Fruit fly (Drosophila melanogaster) whole organism, embryonic: ENCODE results near the gene CG7966.

Experiments
- Adf1 ChIP-seq: fragments of 200-800 bp; sonication (Bioruptor generic); IDR thresholded peaks from 2 replicates; pipeline ENCODE4 v1.3.6; 2022; ENCODE audit warnings: missing biosample characterization, missing genetic modification characterization
- Atf-2 ChIP-seq: fragments of 200-800 bp; sonication (Bioruptor generic); optimal IDR thresholded peaks from 2 replicates; lab custom pipeline; 2016; ENCODE audit warnings: missing biosample characterization, missing genetic modification characterization
- Bgb ChIP-seq: fragments of 200-800 bp; sonication (Bioruptor generic); IDR thresholded peaks from 2 replicates; pipeline ENCODE4 v1.3.6; 2022; ENCODE audit warnings: missing biosample characterization, missing genetic modification characterization; ENCODE audit not compliant: partially characterized antibody
- Bteb2 ChIP-seq: fragments of 200-800 bp; sonication (Bioruptor generic); optimal IDR thresholded peaks from 2 replicates; lab custom pipeline; 2016; ENCODE audit warnings: missing biosample characterization, missing genetic modification characterization
- CG1233 ChIP-seq: fragments of 200-800 bp; sonication (Bioruptor generic); optimal IDR thresholded peaks from 4 replicates; lab custom pipeline; 2018; ENCODE audit warnings: missing biosample characterization, mild to moderate bottlenecking, missing genetic modification characterization
- CG17186 ChIP-seq: fragments of 200-800 bp; sonication (Bioruptor generic); optimal IDR thresholded peaks from 3 replicates; lab custom pipeline; 2017; ENCODE audit warnings: missing biosample characterization, missing genetic modification reagents, missing genetic modification characterization
- CG17829 ChIP-seq: fragments of 200-800 bp; optimal IDR thresholded peaks from 2 replicates; lab custom pipeline; 2019; ENCODE audit warnings: missing biosample characterization, mild to moderate bottlenecking, missing genetic modification characterization, moderate library complexity
- CG18262 ChIP-seq: fragments of 200-800 bp; optimal IDR thresholded peaks from 3 replicates; lab custom pipeline; 2019; ENCODE audit warnings: missing biosample characterization, mild to moderate bottlenecking, missing genetic modification characterization, moderate library complexity
- CG18764 ChIP-seq: fragments of 200-800 bp; sonication (Bioruptor generic); optimal IDR thresholded peaks from 3 replicates; lab custom pipeline; 2016; ENCODE audit warnings: missing biosample characterization, missing genetic modification characterization
- CG2199 ChIP-seq: fragments of 200-800 bp; sonication (Bioruptor generic); IDR thresholded peaks from 3 replicates; pipeline ENCODE4 v1.3.6; 2022; ENCODE audit warnings: missing biosample characterization, missing genetic modification characterization
- CG2202 ChIP-seq: fragments of 200-800 bp; sonication (Bioruptor generic); optimal IDR thresholded peaks from 2 replicates; lab custom pipeline; 2018; ENCODE audit warnings: missing biosample characterization, mild to moderate bottlenecking, missing genetic modification characterization
- CG30020 ChIP-seq: fragments of 200-800 bp; optimal IDR thresholded peaks from 2 replicates; lab custom pipeline; 2019; ENCODE audit warnings: missing biosample characterization, mild to moderate bottlenecking, missing genetic modification characterization, moderate library complexity
- CG4282 ChIP-seq: fragments of 200-800 bp; sonication (Bioruptor generic); optimal IDR thresholded peaks from 2 replicates; lab custom pipeline; 2016; ENCODE audit warnings: missing biosample characterization, missing genetic modification characterization
- CG4360 ChIP-seq: fragments of 200-800 bp; sonication (Bioruptor generic); IDR thresholded peaks from 2 replicates; pipeline ENCODE4 v1.3.6; 2022; ENCODE audit warnings: missing biosample characterization, missing genetic modification characterization
- CG4730 ChIP-seq: fragments of 200-800 bp; sonication (Bioruptor generic); IDR thresholded peaks from 2 replicates; pipeline ENCODE4 v1.3.6; 2022; ENCODE audit warnings: missing biosample characterization, missing genetic modification characterization
- CG6689 ChIP-seq: fragments of 200-800 bp; sonication (Bioruptor generic); IDR thresholded peaks from 2 replicates; pipeline ENCODE4 v1.3.6; 2022; ENCODE audit warnings: missing biosample characterization, missing genetic modification characterization
- CG6765 ChIP-seq: fragments of 200-800 bp; sonication (Bioruptor generic); optimal IDR thresholded peaks from 3 replicates; lab custom pipeline; 2017; ENCODE audit warnings: missing biosample characterization, mild to moderate bottlenecking, missing genetic modification characterization
- D19A ChIP-seq: fragments of 200-800 bp; optimal IDR thresholded peaks from 3 replicates; lab custom pipeline; 2019; ENCODE audit warnings: missing biosample characterization, mild to moderate bottlenecking, missing genetic modification characterization, moderate library complexity
- Dad ChIP-seq: fragments of 200-800 bp; sonication (Bioruptor generic); optimal IDR thresholded peaks from 3 replicates; lab custom pipeline; 2016; ENCODE audit warnings: missing biosample characterization, missing genetic modification characterization
- Dip2 ChIP-seq: fragments of 200-800 bp; sonication (Bioruptor generic); IDR thresholded peaks from 2 replicates; pipeline ENCODE4 v1.3.6; 2022; ENCODE audit warnings: missing biosample characterization, missing genetic modification characterization
- E2f1 ChIP-seq: fragments of 200-800 bp; sonication (Bioruptor generic); IDR thresholded peaks from 2 replicates; pipeline ENCODE4 v1.3.6; 2022; ENCODE audit warnings: missing biosample characterization, missing genetic modification characterization
- ERR ChIP-seq: fragments of 200-800 bp; sonication (Bioruptor generic); optimal IDR thresholded peaks from 2 replicates; lab custom pipeline; 2016; ENCODE audit warnings: missing biosample characterization, missing genetic modification characterization
- Hmx ChIP-seq: fragments of 200-800 bp; sonication (Bioruptor generic); optimal IDR thresholded peaks from 2 replicates; lab custom pipeline; 2016; ENCODE audit warnings: missing biosample characterization, missing genetic modification characterization
- NC2β ChIP-seq: fragments of 200-800 bp; sonication (Bioruptor generic); optimal IDR thresholded peaks from 2 replicates; lab custom pipeline; 2016; ENCODE audit warnings: missing biosample characterization, missing genetic modification characterization
- Poxn ChIP-seq: fragments of 200-800 bp; sonication (Bioruptor generic); IDR thresholded peaks from 2 replicates; pipeline ENCODE4 v1.3.6; 2022; ENCODE audit warnings: missing biosample characterization, missing genetic modification characterization
- Ravus ChIP-seq: fragments of 200-800 bp; sonication (Bioruptor generic); IDR thresholded peaks from 2 replicates; pipeline ENCODE4 v1.3.6; 2022; ENCODE audit warnings: missing biosample characterization, missing genetic modification characterization
- Sox102F ChIP-seq: fragments of 200-800 bp; sonication (Bioruptor generic); optimal IDR thresholded peaks from 2 replicates; lab custom pipeline; 2018; ENCODE audit warnings: missing biosample characterization, mild to moderate bottlenecking, missing genetic modification characterization, moderate library complexity
- Ssrp ChIP-seq: fragments of 200-800 bp; sonication (Bioruptor generic); optimal IDR thresholded peaks from 2 replicates; lab custom pipeline; 2018; ENCODE audit warnings: missing biosample characterization, mild to moderate bottlenecking, missing genetic modification characterization, moderate library complexity
- ase ChIP-seq: fragments of 200-800 bp; sonication (Bioruptor generic); IDR thresholded peaks from 3 replicates; pipeline ENCODE4 v1.3.6; 2022; ENCODE audit warnings: missing biosample characterization, missing genetic modification characterization
- bowl ChIP-seq: fragments of 200-800 bp; sonication (Bioruptor generic); IDR thresholded peaks from 2 replicates; pipeline ENCODE4 v1.3.6; 2022; ENCODE audit warnings: missing biosample characterization, missing genetic modification characterization
- br ChIP-seq: fragments of >200 bp; optimal IDR thresholded peaks from 2 replicates; lab custom pipeline; 2017
- dati ChIP-seq: fragments of 200-800 bp; sonication (Bioruptor generic); IDR thresholded peaks from 2 replicates; pipeline ENCODE4 v1.3.6; 2022; ENCODE audit warnings: missing biosample characterization, missing genetic modification characterization
- emc ChIP-seq: fragments of 200-800 bp; sonication (Bioruptor generic); optimal IDR thresholded peaks from 2 replicates; lab custom pipeline; 2016; ENCODE audit warnings: missing biosample characterization, missing genetic modification characterization
- ems ChIP-seq: fragments of 200-800 bp; sonication (Bioruptor generic); optimal IDR thresholded peaks from 3 replicates; lab custom pipeline; 2016; ENCODE audit warnings: missing biosample characterization, missing genetic modification characterization
- gce ChIP-seq: fragments of 200-800 bp; sonication (Bioruptor generic); IDR thresholded peaks from 3 replicates; pipeline ENCODE4 v1.3.6; 2022; ENCODE audit warnings: missing biosample characterization, missing genetic modification characterization
- gsb-n ChIP-seq: fragments of 200-800 bp; sonication (Bioruptor generic); optimal IDR thresholded peaks from 3 replicates; lab custom pipeline; 2018; ENCODE audit warnings: missing biosample characterization, mild to moderate bottlenecking, missing genetic modification characterization
- hkb ChIP-seq, 2 experiments: fragments of 200-800 bp in 1 of 2; fragments of >200 bp in 1 of 2; sonication (Bioruptor generic) in 1 of 2; IDR thresholded peaks in 1 of 2; optimal IDR thresholded peaks in 1 of 2; 2 replicates each; pipeline versions ENCODE4 v1.3.6 to Lab custom; 2017 to 2022; ENCODE audit warnings: missing biosample characterization in 1 of 2, missing genetic modification characterization in 1 of 2
- mirr ChIP-seq: fragments of 200-800 bp; sonication (Bioruptor generic); optimal IDR thresholded peaks from 3 replicates; lab custom pipeline; 2018; ENCODE audit warnings: missing biosample characterization, mild to moderate bottlenecking, missing genetic modification characterization
- mld ChIP-seq: fragments of 200-800 bp; sonication (Bioruptor generic); IDR thresholded peaks from 3 replicates; pipeline ENCODE4 v1.3.6; 2022; ENCODE audit warnings: missing biosample characterization, missing genetic modification characterization; ENCODE audit not compliant: partially characterized antibody
- nerfin-1 ChIP-seq: fragments of 200-800 bp; sonication (Bioruptor generic); optimal IDR thresholded peaks from 3 replicates; lab custom pipeline; 2019; ENCODE audit warnings: missing biosample characterization, mild to moderate bottlenecking, missing genetic modification characterization, moderate library complexity
- nmo ChIP-seq: fragments of 200-800 bp; sonication (Bioruptor generic); optimal IDR thresholded peaks from 2 replicates; lab custom pipeline; 2018; ENCODE audit warnings: missing biosample characterization, mild to moderate bottlenecking, missing genetic modification characterization, moderate library complexity
- pnt ChIP-seq: fragments of 200-800 bp; sonication (Bioruptor generic); optimal IDR thresholded peaks from 3 replicates; lab custom pipeline; 2016; ENCODE audit warnings: missing biosample characterization, missing genetic modification characterization
- repo ChIP-seq: fragments of 200-800 bp; sonication (Bioruptor generic); optimal IDR thresholded peaks from 2 replicates; lab custom pipeline; 2016; ENCODE audit warnings: missing biosample characterization, missing genetic modification characterization
- schlank ChIP-seq: fragments of 200-800 bp; sonication (Bioruptor generic); optimal IDR thresholded peaks from 2 replicates; lab custom pipeline; 2018; ENCODE audit warnings: missing biosample characterization, mild to moderate bottlenecking, missing genetic modification characterization
- scrt ChIP-seq: fragments of 200-800 bp; sonication (Bioruptor generic); optimal IDR thresholded peaks from 2 replicates; lab custom pipeline; 2018; ENCODE audit warnings: missing biosample characterization, mild to moderate bottlenecking, missing genetic modification characterization, moderate library complexity
- sr ChIP-seq: fragments of 200-800 bp; sonication (Bioruptor generic); IDR thresholded peaks from 3 replicates; pipeline ENCODE4 v1.3.6; 2022; ENCODE audit warnings: missing biosample characterization, missing genetic modification characterization
- tll ChIP-seq, 2 experiments: fragments of 200-800 bp in 1 of 2; fragments of >200 bp in 1 of 2; sonication (Bioruptor generic) in 1 of 2; optimal IDR thresholded peaks; 2 replicates each; lab custom pipeline; 2017 to 2019; ENCODE audit warnings: missing biosample characterization in 2 of 2, missing genetic modification characterization in 2 of 2, mild to moderate bottlenecking in 1 of 2, moderate library complexity in 1 of 2
- trem ChIP-seq: fragments of 200-800 bp; optimal IDR thresholded peaks from 3 replicates; lab custom pipeline; 2019; ENCODE audit warnings: missing biosample characterization, mild to moderate bottlenecking, missing genetic modification characterization, moderate library complexity
- unpg ChIP-seq: fragments of 200-800 bp; sonication (Bioruptor generic); optimal IDR thresholded peaks from 3 replicates; lab custom pipeline; 2018; ENCODE audit warnings: missing biosample characterization, mild to moderate bottlenecking, missing genetic modification characterization, moderate library complexity
- vvl ChIP-seq: fragments of 200-800 bp; sonication (Bioruptor generic); IDR thresholded peaks from 2 replicates; pipeline ENCODE4 v1.3.6; 2022; ENCODE audit warnings: missing biosample characterization, missing genetic modification characterization
- zfh1 ChIP-seq: fragments of 200-800 bp; sonication (Bioruptor generic); IDR thresholded peaks from 3 replicates; pipeline ENCODE4 v1.3.6; 2022; ENCODE audit warnings: missing biosample characterization, missing genetic modification characterization

The CG7966 gene

dm6 chr3R:13010905-13011620, 40.2 kb downstream of the CG7966 start, which contains the start of gene CG8031 (continued):
- TF ChIP-seq ase = no peak
- TF ChIP-seq Poxn = no peak
- no peak for TF ChIP-seq Bteb2
- TF ChIP-seq trem (tag; lab: Kevin White, UChicago) = peak; percentile 26
- TF ChIP-seq Ravus (GFP tag; lab: Robert Waterston, UW) = no peak
- no peak for TF ChIP-seq ERR (GFP tag; lab: Kevin White, UChicago)
- no peak for TF ChIP-seq Adf1 (GFP tag; lab: Robert Waterston, UW)
- TF ChIP-seq CG17186 = peak; percentile 52
- TF ChIP-seq pnt (GFP tag; lab: Kevin White, UChicago) = no peak
- peak; percentile 27 for TF ChIP-seq CG30020
- no peak for TF ChIP-seq sr (GFP tag; lab: Robert Waterston, UW)
- no peak for TF ChIP-seq CG4282 (GFP tag; lab: Kevin White, UChicago)
- TF ChIP-seq dati (GFP tag; lab: Robert Waterston, UW) = no peak
- no peak for TF ChIP-seq CG4360 (GFP tag; lab: Robert Waterston, UW)
- TF ChIP-seq unpg (GFP tag; lab: Kevin White, UChicago) = no peak
- no peak for TF ChIP-seq ems (GFP tag; lab: Kevin White, UChicago)
- 0 out of 2 replicates have a peak, but pooled peaks have one; percentile 17 for TF ChIP-seq Bgb (GFP tag; lab: Robert Waterston, UW)
- no peak for TF ChIP-seq scrt
- TF ChIP-seq NC2β (GFP tag; lab: Kevin White, UChicago) = no peak
- no peak for TF ChIP-seq emc
- no peak for TF ChIP-seq CG4730
- no peak for TF ChIP-seq CG2202 (tag; lab: Kevin White, UChicago)
- no peak for TF ChIP-seq mld (GFP tag; lab: Robert Waterston, UW)
- no peak for TF ChIP-seq vvl
- TF ChIP-seq schlank (tag; lab: Kevin White, UChicago) = no peak
- TF ChIP-seq D19A (tag; lab: Kevin White, UChicago) = no peak
- no peak for TF ChIP-seq repo (GFP tag; lab: Kevin White, UChicago)
- TF ChIP-seq mirr (GFP tag; lab: Kevin White, UChicago) = no peak
- peak; percentile 7 for TF ChIP-seq CG17829
- TF ChIP-seq gsb-n (tag; lab: Kevin White, UChicago) = no peak
- TF ChIP-seq Hmx (GFP tag; lab: Kevin White, UChicago) = no peak
- TF ChIP-seq Dad = no peak
- no peak for TF ChIP-seq br (lab: Kevin White, UChicago)
- no peak for TF ChIP-seq CG1233 (GFP tag; lab: Kevin White, UChicago)
- peak in 1 of 2 experiments; percentile 5 for TF ChIP-seq tll (GFP tag; optimal IDR thresholded peaks at IDR 0.05; lab: Kevin White, UChicago)
- no peak for TF ChIP-seq E2f1 (GFP tag; lab: Robert Waterston, UW)
- no peak for TF ChIP-seq CG2199 (GFP tag; lab: Robert Waterston, UW)
- peak; percentile 24 for TF ChIP-seq hkb (optimal IDR thresholded peaks at IDR 0.05; lab: Kevin White, UChicago)
- TF ChIP-seq hkb (GFP tag; IDR thresholded peaks at IDR 0.05; lab: Robert Waterston, UW) = peak; percentile 29
- no peak for TF ChIP-seq gce (GFP tag; lab: Robert Waterston, UW)
- TF ChIP-seq nmo (GFP tag; lab: Kevin White, UChicago) = peak; percentile 68
- no peak for TF ChIP-seq CG18262 (tag; lab: Kevin White, UChicago)
- no peak for TF ChIP-seq CG18764 (GFP tag; lab: Kevin White, UChicago)
- TF ChIP-seq Sox102F (GFP tag; lab: Kevin White, UChicago) = no peak
- TF ChIP-seq CG6689 (GFP tag; lab: Robert Waterston, UW) = no peak
- no peak for TF ChIP-seq nerfin-1 (tag; lab: Kevin White, UChicago)
- TF ChIP-seq bowl (GFP tag; lab: Robert Waterston, UW) = no peak
- 0 out of 3 replicates have a peak, but pooled peaks have one; percentile 16 for TF ChIP-seq zfh1 (GFP tag; lab: Robert Waterston, UW)
- no peak for TF ChIP-seq Ssrp
- no peak for TF ChIP-seq Dip2
- no peak for TF ChIP-seq Atf-2 (GFP tag; lab: Kevin White, UChicago)
- TF ChIP-seq CG6765 (GFP tag; lab: Kevin White, UChicago) = no peak
